Fruit fly (Drosophila melanogaster): Measurements from ENCODE around the gene caz.

DNA sequence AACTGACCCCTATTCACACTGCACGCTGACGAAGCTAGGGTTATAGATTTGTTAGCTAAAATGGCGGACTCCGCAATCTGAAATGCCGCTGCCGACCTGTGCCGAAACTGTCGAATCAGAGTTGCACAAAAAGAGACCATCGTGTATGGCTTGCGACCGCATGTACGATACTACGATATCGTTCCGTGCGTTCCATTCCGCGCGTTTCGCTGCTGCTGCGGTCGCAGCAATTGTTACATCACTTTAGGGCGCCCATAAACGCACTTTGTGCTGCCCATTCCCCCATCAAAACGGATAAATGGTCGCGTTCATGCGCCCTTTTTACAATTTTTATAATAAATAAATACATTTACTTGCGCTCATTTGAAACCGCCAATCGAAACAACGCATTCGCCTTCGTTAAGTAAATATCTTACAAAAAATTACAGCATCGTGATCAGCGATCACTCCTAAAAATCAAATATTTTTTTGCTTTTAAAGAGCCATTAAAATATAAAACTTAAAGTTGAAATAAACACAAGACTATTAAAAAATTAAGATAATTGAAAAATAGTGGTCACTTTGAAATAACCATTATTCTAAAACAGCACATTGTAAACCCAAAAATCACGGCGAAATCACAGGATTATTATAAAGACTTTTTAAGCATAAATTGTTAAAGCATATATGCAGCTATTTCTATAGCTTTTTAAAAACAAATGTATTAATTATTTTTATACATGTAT is 31.7 kb downstream of the caz start, which contains the start of gene Cyp1:
- no peak for TF ChIP-seq CTCF (optimal IDR thresholded peaks at IDR 0.05)
- no peak for TF ChIP-seq CG8478 (optimal IDR thresholded peaks at IDR 0.05)

Data from S2 (cell line).